Worm (Caenorhabditis elegans) whole organism, late embryonic: ENCODE results near the gene F28F5.4.

Source experiments
- K02D7.2 ChIP-seq: sonication (generic microtip); optimal IDR thresholded peaks from 2 replicates; lab custom pipeline; 2017; ENCODE audit warnings: mild to moderate bottlenecking, missing genetic modification characterization, missing compliant biosample characterization
- ceh-14 ChIP-seq: sonication (generic microtip); optimal IDR thresholded peaks from 2 replicates; lab custom pipeline; 2016; ENCODE audit warnings: missing genotype, missing genetic modification characterization, missing compliant biosample characterization
- ceh-18 ChIP-seq: sonication (generic microtip); optimal IDR thresholded peaks from 2 replicates; lab custom pipeline; 2016; ENCODE audit warnings: missing genetic modification characterization, missing compliant biosample characterization
- ceh-22 ChIP-seq: sonication (generic microtip); optimal IDR thresholded peaks from 2 replicates; lab custom pipeline; 2017; ENCODE audit warnings: missing biosample characterization, missing genetic modification characterization
- ceh-24 ChIP-seq: sonication (generic microtip); optimal IDR thresholded peaks from 2 replicates; lab custom pipeline; 2016; ENCODE audit warnings: mild to moderate bottlenecking, missing genetic modification characterization, missing compliant biosample characterization
- ceh-31 ChIP-seq: sonication (generic microtip); optimal IDR thresholded peaks from 2 replicates; lab custom pipeline; 2016; ENCODE audit warnings: missing genetic modification characterization, missing compliant biosample characterization
- ceh-34 ChIP-seq: sonication (generic microtip); optimal IDR thresholded peaks from 2 replicates; lab custom pipeline; 2016; ENCODE audit warnings: mild to moderate bottlenecking, missing genetic modification characterization, missing compliant biosample characterization
- ceh-45 ChIP-seq: fragments of 200-800 bp; sonication (Bioruptor generic); IDR thresholded peaks from 2 replicates; pipeline ENCODE4 v1.3.6; 2022; ENCODE audit warnings: missing genetic modification reagents, missing genetic modification characterization, missing compliant biosample characterization
- ceh-48 ChIP-seq: sonication (generic microtip); optimal IDR thresholded peaks from 2 replicates; lab custom pipeline; 2016; ENCODE audit warnings: missing genetic modification characterization, inconsistent platforms, missing compliant biosample characterization
- ceh-6 ChIP-seq: fragments of 200-800 bp; sonication (Bioruptor generic); optimal IDR thresholded peaks from 2 replicates; lab custom pipeline; 2018; ENCODE audit warnings: mild to moderate bottlenecking, missing genetic modification characterization, missing compliant biosample characterization
- dmd-4 ChIP-seq: sonication (generic microtip); optimal IDR thresholded peaks from 2 replicates; lab custom pipeline; 2016; ENCODE audit warnings: borderline replicate concordance, missing genetic modification characterization, missing compliant biosample characterization
- dve-1 ChIP-seq: sonication (generic microtip); optimal IDR thresholded peaks from 2 replicates; lab custom pipeline; 2017; ENCODE audit warnings: antibody characterized with exemption, mild to moderate bottlenecking, missing genetic modification characterization, missing compliant biosample characterization
- elt-2 ChIP-seq: sonication (generic microtip); optimal IDR thresholded peaks from 2 replicates; lab custom pipeline; 2016; ENCODE audit warnings: missing genetic modification reagents, missing genetic modification characterization, missing compliant biosample characterization
- hlh-15 ChIP-seq: sonication (generic microtip); optimal IDR thresholded peaks from 2 replicates; lab custom pipeline; 2016; ENCODE audit warnings: missing genetic modification characterization, missing compliant biosample characterization
- hlh-30 ChIP-seq: sonication (generic microtip); optimal IDR thresholded peaks from 2 replicates; lab custom pipeline; 2017; ENCODE audit warnings: antibody characterized with exemption, missing genetic modification characterization, missing compliant biosample characterization; ENCODE audit not compliant: insufficient read depth
- hlh-8 ChIP-seq: sonication (generic microtip); optimal IDR thresholded peaks from 2 replicates; lab custom pipeline; 2016; ENCODE audit warnings: missing genotype, missing genetic modification characterization, missing compliant biosample characterization
- lin-11 ChIP-seq: fragments of 200-800 bp; sonication (Bioruptor generic); optimal IDR thresholded peaks from 2 replicates; lab custom pipeline; 2018; ENCODE audit warnings: mild to moderate bottlenecking, missing genetic modification characterization, missing compliant biosample characterization
- nfya-1 ChIP-seq: sonication (generic microtip); optimal IDR thresholded peaks from 2 replicates; lab custom pipeline; 2017; ENCODE audit warnings: missing genetic modification characterization, mild to moderate bottlenecking, missing compliant biosample characterization, antibody characterized with exemption, moderate library complexity
- nhr-232 ChIP-seq: sonication (generic microtip); optimal IDR thresholded peaks from 2 replicates; lab custom pipeline; 2016; ENCODE audit warnings: missing genetic modification characterization, missing compliant biosample characterization
- npax-4 ChIP-seq: sonication (generic microtip); optimal IDR thresholded peaks from 2 replicates; lab custom pipeline; 2016; ENCODE audit warnings: missing genetic modification characterization, missing compliant biosample characterization
- pha-4 ChIP-seq: fragments of 150-350 bp; optimal IDR thresholded peaks from 2 replicates; lab custom pipeline; 2018; ENCODE audit warnings: missing biosample characterization, missing genetic modification reagents, missing genetic modification characterization
- pqm-1 ChIP-seq: sonication (generic microtip); optimal IDR thresholded peaks from 2 replicates; lab custom pipeline; 2016; ENCODE audit warnings: missing genetic modification characterization, missing compliant biosample characterization
- ref-2 ChIP-seq: sonication (generic microtip); optimal IDR thresholded peaks from 2 replicates; lab custom pipeline; 2016; ENCODE audit warnings: missing genetic modification characterization, missing compliant biosample characterization
- rnt-1 ChIP-seq: sonication (generic microtip); optimal IDR thresholded peaks from 2 replicates; lab custom pipeline; 2016; ENCODE audit warnings: missing genetic modification characterization, missing compliant biosample characterization
- syd-9 ChIP-seq: sonication (generic microtip); optimal IDR thresholded peaks from 2 replicates; lab custom pipeline; 2016; ENCODE audit warnings: mild to moderate bottlenecking, missing genetic modification characterization, moderate library complexity, missing compliant biosample characterization
- tbx-2 ChIP-seq: sonication (generic microtip); optimal IDR thresholded peaks from 2 replicates; lab custom pipeline; 2016; ENCODE audit warnings: missing genetic modification characterization, missing compliant biosample characterization
- ttx-3 ChIP-seq: sonication (generic microtip); optimal IDR thresholded peaks from 2 replicates; lab custom pipeline; 2016; ENCODE audit warnings: missing genetic modification reagents, missing genetic modification characterization, missing compliant biosample characterization
- unc-3 ChIP-seq, 2 experiments: fragments of 200-800 bp in 1 of 2; sonication (Bioruptor generic) in 1 of 2; sonication (generic microtip) in 1 of 2; conservative IDR thresholded peaks in 1 of 2; optimal IDR thresholded peaks in 1 of 2; 2 replicates each; pipeline versions ENCODE4 v1.3.6 to Lab custom; 2016 to 2022; ENCODE audit warnings: missing compliant biosample characterization in 2 of 2, missing genetic modification characterization in 2 of 2, missing genetic modification reagents in 1 of 2

F28F5.4 gene

ce11 chrIII:6816930-6817329 is at the start of gene F28F5.4:
Gene F28F5.4, minus strand, starts transcription at chrIII:6817033.
- TF ChIP-seq dve-1 (no peak), tbx-2 (tag; lab: Kevin White, UChicago) (no peak), ceh-6 (GFP tag; lab: Kevin White, UChicago) (no peak), pqm-1 (tag; lab: Kevin White, UChicago) (no peak), ceh-45 (no peak), unc-3 (GFP tag; conservative IDR thresholded peaks at IDR 0.05; lab: Robert Waterston, UW) (no peak), unc-3 (tag; optimal IDR thresholded peaks at IDR 0.05; lab: Kevin White, UChicago) (no peak), pha-4 (tag; lab: Kevin White, UChicago) (no peak)

DNA sequence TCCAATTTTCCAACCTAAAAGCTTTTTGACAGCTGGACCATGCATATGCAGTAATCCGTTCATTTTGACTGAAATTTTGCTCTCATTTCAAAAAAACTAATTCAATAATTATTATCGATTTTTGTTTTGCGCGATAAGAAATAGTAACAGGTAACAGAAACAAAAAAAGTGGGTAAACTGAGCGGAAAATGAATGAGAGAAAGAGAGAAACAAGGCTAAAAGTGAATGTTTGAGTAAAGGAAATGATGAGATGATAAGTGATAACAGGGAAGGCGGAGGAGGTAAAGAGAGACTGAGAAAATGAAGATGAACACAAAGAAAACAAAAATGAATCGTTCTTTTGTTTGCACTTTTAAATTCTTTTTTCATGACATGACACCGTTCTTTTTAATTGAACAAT is 47.1 kb upstream of the F28F5.4 start, which contains the start of gene sma-3:
sma-3 (minus strand) TSS at position 68 of the 400 bp plus-strand sequence.
- no peak for TF ChIP-seq ceh-45
- no peak for TF ChIP-seq lin-11
- TF ChIP-seq elt-2 (tag; lab: Kevin White, UChicago): peak; percentile 12
- no peak for TF ChIP-seq ref-2 (tag; lab: Kevin White, UChicago)
- no peak for TF ChIP-seq hlh-15 (tag; lab: Kevin White, UChicago)
- no peak for TF ChIP-seq ceh-14

DNA sequence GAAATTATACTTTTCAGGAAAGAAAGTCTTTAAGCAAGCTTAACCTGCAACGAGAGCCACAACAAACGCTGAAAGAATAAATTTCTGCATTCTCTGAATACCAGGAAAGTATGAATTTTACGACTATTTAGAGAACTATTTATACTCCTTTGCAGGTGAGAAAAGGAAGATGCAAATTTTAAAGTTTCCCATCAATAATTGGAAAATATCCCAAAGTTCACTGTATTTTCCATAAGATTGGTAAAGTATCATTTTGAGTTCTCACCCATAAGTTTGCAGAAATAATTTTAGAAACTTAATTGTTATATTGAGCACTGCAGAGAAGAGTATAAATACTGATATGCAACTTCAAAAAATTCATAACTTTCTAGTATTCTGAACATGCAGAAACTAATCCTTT is 42.6 kb upstream of the F28F5.4 start, which contains the start of gene clec-158:
clec-158 (minus strand) TSS at position 101 of the 400 bp plus-strand sequence.
- TF ChIP-seq ceh-31 (tag; lab: Kevin White, UChicago) (no peak), ceh-34 (no peak), nhr-232 (tag; lab: Kevin White, UChicago) (no peak), dmd-4 (no peak), K02D7.2 (no peak), ceh-18 (tag; lab: Kevin White, UChicago) (no peak), pha-4 (tag; lab: Kevin White, UChicago) (no peak), npax-4 (tag; lab: Kevin White, UChicago) (no peak)

DNA sequence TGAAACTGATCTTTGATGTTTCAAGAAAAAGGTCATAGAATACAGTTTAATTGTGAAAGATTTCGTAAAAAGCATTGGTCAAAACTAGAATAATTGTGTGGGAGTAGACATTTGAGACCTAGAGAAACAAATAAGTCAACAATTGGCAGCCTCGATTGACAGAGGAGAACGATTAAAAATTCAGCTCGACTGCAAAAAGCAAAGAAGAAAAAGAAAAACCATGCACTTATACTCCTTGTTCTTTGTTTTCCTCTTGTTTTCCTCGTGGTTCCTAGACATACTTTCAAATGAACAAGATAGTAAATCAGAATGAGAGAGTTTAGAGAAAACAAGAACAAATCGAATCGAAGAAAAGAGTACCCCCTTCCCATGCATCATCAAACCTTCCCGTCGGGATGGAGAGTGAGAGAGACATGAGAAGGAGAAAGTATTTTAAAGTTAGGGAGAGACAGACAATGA is 40.6 kb upstream of the F28F5.4 start:
- TF ChIP-seq syd-9 (tag; lab: Kevin White, UChicago) (no peak), dve-1 (peak; percentile 16)

DNA sequence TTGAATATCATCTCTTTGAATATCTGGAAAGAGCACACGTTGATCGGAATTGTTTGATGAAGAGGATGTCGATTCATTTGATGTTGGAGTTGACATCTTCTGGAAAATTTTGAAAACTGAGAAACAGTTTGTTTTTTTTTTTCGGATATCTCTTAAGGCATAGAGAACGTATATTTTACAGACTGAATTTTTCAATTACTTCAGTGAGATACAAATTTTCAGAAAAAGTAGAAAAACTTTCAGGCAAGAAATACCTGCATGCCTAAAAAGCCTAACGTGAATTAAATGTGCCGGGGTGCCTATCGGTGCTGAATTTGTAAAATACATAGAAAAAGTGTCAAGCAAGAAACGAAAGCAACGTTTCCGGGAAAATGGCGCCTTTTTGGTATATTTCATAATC is 39.9 kb upstream of the F28F5.4 start, which contains the start of gene zak-1:
zak-1 (minus strand) TSS at position 101 of the 400 bp plus-strand sequence.
- TF ChIP-seq nfya-1: no peak
- no peak for TF ChIP-seq ceh-45
- no peak for TF ChIP-seq ttx-3 (tag; lab: Kevin White, UChicago)

ce11 chrIII:6850255-6850654 is 33.4 kb upstream of the F28F5.4 start, which contains the start of gene srv-1:
Gene srv-1, plus strand, starts transcription at chrIII:6850385.
- TF ChIP-seq rnt-1 (no peak), ceh-24 (no peak), ceh-14 (no peak), elt-2 (tag; lab: Kevin White, UChicago) (peak; percentile 30), hlh-30 (tag; lab: Kevin White, UChicago) (no peak), hlh-8 (tag; lab: Kevin White, UChicago) (no peak), ceh-48 (tag; lab: Kevin White, UChicago) (no peak)

DNA sequence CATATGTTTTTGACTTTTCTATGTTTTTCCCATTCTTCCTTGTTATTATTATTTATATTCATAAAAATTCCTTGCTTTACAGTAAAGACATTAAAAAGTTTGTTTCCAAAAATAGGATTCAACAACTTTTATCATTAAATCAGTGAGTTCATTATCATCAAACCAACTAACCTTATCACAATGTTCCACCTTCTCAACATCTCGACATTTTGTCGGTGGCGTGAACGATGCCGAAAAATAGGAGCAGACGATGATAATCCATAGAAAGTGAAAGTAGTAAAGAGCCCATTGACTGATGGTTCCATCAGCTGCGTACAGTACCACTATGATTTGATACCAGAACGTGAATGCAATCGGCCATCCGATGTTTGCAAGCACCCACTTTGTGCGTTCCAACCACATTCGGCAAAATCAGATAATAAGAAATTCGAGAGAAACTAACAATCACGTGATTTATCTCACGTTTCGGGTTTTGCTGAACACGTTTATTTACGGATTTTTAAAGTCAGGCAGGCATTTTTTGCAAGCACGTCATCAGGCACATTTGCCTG is 31.9 kb upstream of the F28F5.4 start, which contains the start of gene dhhc-5:
dhhc-5 (minus strand) TSS at position 406 of the 551 bp plus-strand sequence.
- peak; percentile 0 for TF ChIP-seq hlh-30 (tag; lab: Kevin White, UChicago)
- no peak for TF ChIP-seq ceh-22
